Fruit fly (Drosophila melanogaster) whole organism: ENCODE measurements around the gene Afg3l2.

Source experiments
- CG8478 ChIP-seq: fragments of >200 bp; optimal IDR thresholded peaks from 2 replicates; lab custom pipeline; 2018; ENCODE audit warnings: inconsistent platforms
- Dll ChIP-seq: fragments of >200 bp; optimal IDR thresholded peaks from 2 replicates; lab custom pipeline; 2017
- psq ChIP-seq: fragments of >200 bp; optimal IDR thresholded peaks from 2 replicates; lab custom pipeline; 2017
- usp ChIP-seq: fragments of >200 bp; optimal IDR thresholded peaks from 2 replicates; lab custom pipeline; 2017; ENCODE audit warnings: missing biosample characterization, missing genetic modification characterization, mixed read lengths

DNA sequence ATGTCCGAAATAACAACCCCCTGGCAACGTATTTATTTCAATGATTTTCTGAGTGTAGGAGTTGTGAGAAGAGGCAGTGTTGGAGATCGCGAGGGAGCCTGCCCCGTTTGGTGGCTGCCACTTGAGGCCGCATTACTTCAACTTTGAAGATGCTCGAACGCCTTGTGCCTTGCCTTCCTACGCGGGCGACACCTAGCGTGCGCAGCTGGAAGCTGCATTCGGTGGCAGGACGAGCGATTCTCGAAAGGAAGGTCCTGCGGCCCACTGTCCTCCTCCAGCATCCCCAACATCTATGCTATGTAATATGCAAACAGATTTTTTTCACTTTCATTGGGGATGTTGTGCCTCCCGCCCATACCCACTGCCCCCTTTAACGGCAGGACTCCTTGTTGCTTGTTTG lies 33.3 kb downstream of the Afg3l2 start:
- TF ChIP-seq psq (lab: Kevin White, UChicago) (no peak), usp (GFP tag; lab: Kevin White, UChicago) (no peak), Dll (lab: Kevin White, UChicago) (no peak), CG8478 (lab: Kevin White, UChicago) (no peak)
